Comparison of ENCODE assay signal across 2 fruit fly cellular contexts in genomic region chr3R:20257937-20258334, dm6.
TF ChIP-seq lines count a peak whose summit lies in the region.

No protein-coding gene starts in this region.

TF ChIP-seq in whole organism, embryonic, 481 proteins besides CTCF, POLR2A, EP300 and RAD21 (continued from another document):
- TF ChIP-seq CG15601 (tag; optimal IDR thresholded peaks at IDR 0.05; lab: Kevin White, UChicago), result no peak

TF ChIP-seq in whole organism, prepupa, 60 proteins besides CTCF, POLR2A, EP300 and RAD21 (continued from another document):
- no peak for TF ChIP-seq CG6276 (GFP tag; optimal IDR thresholded peaks at IDR 0.05; lab: Kevin White, UChicago)
- peak; percentile 19 for TF ChIP-seq cyc (GFP tag; optimal IDR thresholded peaks at IDR 0.05; lab: Kevin White, UChicago)
- no peak for TF ChIP-seq CG34406 (GFP tag; optimal IDR thresholded peaks at IDR 0.05; lab: Kevin White, UChicago)
- no peak for TF ChIP-seq CG6808 (GFP tag; optimal IDR thresholded peaks at IDR 0.05; lab: Kevin White, UChicago)
- TF ChIP-seq esn (GFP tag; optimal IDR thresholded peaks at IDR 0.05; lab: Kevin White, UChicago), result peak; percentile 65
- TF ChIP-seq fd85E (GFP tag; optimal IDR thresholded peaks at IDR 0.05; lab: Kevin White, UChicago), result no peak
- TF ChIP-seq CG11294 (GFP tag; IDR thresholded peaks at IDR 0.05; lab: Robert Waterston, UW), result no peak
- peak; percentile 27 for TF ChIP-seq acj6 (GFP tag; optimal IDR thresholded peaks at IDR 0.05; lab: Kevin White, UChicago)
- TF ChIP-seq Eip78C (GFP tag; lab: Kevin White, UChicago), result peak; percentile 72
- peak; percentile 83 for TF ChIP-seq svp (GFP tag; lab: Kevin White, UChicago)
